Worm (Caenorhabditis elegans) whole organism, L4 larva: ENCODE results near the gene cest-6.
A peak's percentile ranks its signal among the peaks of the same experiment; 100 is the strongest.

ENCODE experiments used
- D1046.2 ChIP-seq: fragments of 200-800 bp; sonication (Bioruptor generic); IDR thresholded peaks from 2 replicates; pipeline ENCODE4 v1.3.6; 2022; ENCODE audit warnings: missing genetic modification characterization, missing compliant biosample characterization
- F26F4.8 ChIP-seq: fragments of 200-800 bp; sonication (Bioruptor generic); conservative IDR thresholded peaks from 2 replicates; pipeline ENCODE4 v1.3.6; 2022; ENCODE audit warnings: missing genetic modification characterization, missing compliant biosample characterization
- Y75B8A.6 ChIP-seq: fragments of 200-800 bp; sonication (Bioruptor generic); IDR thresholded peaks from 2 replicates; pipeline ENCODE4 v1.3.6; 2022; ENCODE audit warnings: missing genetic modification reagents, missing genetic modification characterization, missing compliant biosample characterization
- ZK337.2 ChIP-seq: fragments of 200-800 bp; sonication (Bioruptor generic); IDR thresholded peaks from 2 replicates; pipeline ENCODE4 v1.3.6; 2022; ENCODE audit warnings: missing genetic modification reagents, missing genetic modification characterization, missing compliant biosample characterization
- aly-2 ChIP-seq: sonication (generic microtip); optimal IDR thresholded peaks from 2 replicates; lab custom pipeline; 2018; ENCODE audit warnings: missing biosample characterization, missing genetic modification characterization
- ama-1 ChIP-seq: fragments of 150-350 bp; optimal IDR thresholded peaks from 2 replicates; lab custom pipeline; 2014; ENCODE audit warnings: inconsistent platforms, mixed read lengths
- attf-4 ChIP-seq: sonication (generic microtip); optimal IDR thresholded peaks from 3 replicates; lab custom pipeline; 2017; ENCODE audit warnings: missing biosample characterization, missing genetic modification characterization
- ceh-20 ChIP-seq: fragments of 200-800 bp; sonication (Bioruptor generic); IDR thresholded peaks from 2 replicates; pipeline ENCODE4 v1.3.6; 2022; ENCODE audit warnings: missing genetic modification reagents, missing genetic modification characterization, missing compliant biosample characterization
- ceh-28 ChIP-seq: fragments of 150-350 bp; optimal IDR thresholded peaks from 2 replicates; lab custom pipeline; 2014; ENCODE audit warnings: missing biosample characterization, missing genetic modification reagents, missing genetic modification characterization
- ceh-62 ChIP-seq: sonication (generic microtip); optimal IDR thresholded peaks from 2 replicates; lab custom pipeline; 2017; ENCODE audit warnings: missing biosample characterization, missing genetic modification characterization
- ceh-82 ChIP-seq: sonication (generic microtip); optimal IDR thresholded peaks from 2 replicates; lab custom pipeline; 2017; ENCODE audit warnings: missing biosample characterization, missing genetic modification characterization
- cey-2 ChIP-seq: sonication (generic microtip); optimal IDR thresholded peaks from 3 replicates; lab custom pipeline; 2017; ENCODE audit warnings: missing genetic modification characterization, mild to moderate bottlenecking, missing compliant biosample characterization, antibody characterized with exemption, borderline replicate concordance; ENCODE audit not compliant: insufficient read depth
- ctbp-1 ChIP-seq: fragments of 200-800 bp; sonication (Bioruptor generic); IDR thresholded peaks from 2 replicates; pipeline ENCODE4 v1.3.6; 2022; ENCODE audit warnings: missing genetic modification reagents, missing genetic modification characterization, missing compliant biosample characterization
- daf-12 ChIP-seq: fragments of 150-350 bp; optimal IDR thresholded peaks from 2 replicates; lab custom pipeline; 2014; ENCODE audit warnings: missing biosample characterization, missing genetic modification reagents, missing genetic modification characterization
- daf-8 ChIP-seq: fragments of 200-800 bp; sonication (Bioruptor generic); IDR thresholded peaks from 2 replicates; pipeline ENCODE4 v1.3.6; 2022; ENCODE audit warnings: missing genetic modification characterization, missing compliant biosample characterization
- dmd-6 ChIP-seq: fragments of 200-800 bp; sonication (Bioruptor generic); IDR thresholded peaks from 2 replicates; pipeline ENCODE4 v1.3.6; 2022; ENCODE audit warnings: missing genetic modification reagents, missing genetic modification characterization, missing compliant biosample characterization
- dmd-8 ChIP-seq: fragments of 200-800 bp; sonication (Bioruptor generic); IDR thresholded peaks from 2 replicates; pipeline ENCODE4 v1.3.6; 2022; ENCODE audit warnings: missing genetic modification characterization, missing compliant biosample characterization
- dpl-1 ChIP-seq: fragments of 150-350 bp; optimal IDR thresholded peaks from 2 replicates; lab custom pipeline; 2014; ENCODE audit warnings: missing biosample characterization, missing genetic modification reagents, missing genetic modification characterization
- egl-43 ChIP-seq: fragments of 200-800 bp; sonication (Bioruptor generic); IDR thresholded peaks from 2 replicates; pipeline ENCODE4 v1.3.6; 2022; ENCODE audit warnings: missing genetic modification reagents, missing genetic modification characterization, missing compliant biosample characterization
- hlh-30 ChIP-seq: sonication (generic microtip); optimal IDR thresholded peaks from 2 replicates; lab custom pipeline; 2017; ENCODE audit warnings: antibody characterized with exemption, mild to moderate bottlenecking, missing genetic modification characterization, missing compliant biosample characterization; ENCODE audit not compliant: insufficient read depth
- hmg-1.1 ChIP-seq: fragments of 200-800 bp; sonication (Bioruptor generic); IDR thresholded peaks from 2 replicates; pipeline ENCODE4 v1.3.6; 2022; ENCODE audit warnings: missing genetic modification reagents, missing genetic modification characterization, missing compliant biosample characterization
- jun-1 ChIP-seq: fragments of 150-350 bp; optimal IDR thresholded peaks from 2 replicates; lab custom pipeline; 2014; ENCODE audit warnings: missing biosample characterization, missing genetic modification reagents, missing genetic modification characterization
- lim-7 ChIP-seq: fragments of 200-800 bp; sonication (Bioruptor generic); IDR thresholded peaks from 2 replicates; pipeline ENCODE4 v1.3.6; 2022; ENCODE audit warnings: missing genetic modification characterization, missing compliant biosample characterization
- lin-1 ChIP-seq: fragments of 200-800 bp; sonication (Bioruptor generic); IDR thresholded peaks from 2 replicates; pipeline ENCODE4 v1.3.6; 2022; ENCODE audit warnings: missing genetic modification reagents, missing genetic modification characterization, missing compliant biosample characterization
- lin-13 ChIP-seq: fragments of 150-350 bp; optimal IDR thresholded peaks from 2 replicates; lab custom pipeline; 2014; ENCODE audit warnings: missing biosample characterization, missing genetic modification reagents, missing genetic modification characterization
- lin-38 ChIP-seq: fragments of 200-800 bp; sonication (Bioruptor generic); IDR thresholded peaks from 2 replicates; pipeline ENCODE4 v1.3.6; 2022; ENCODE audit warnings: missing genetic modification reagents, missing genetic modification characterization, missing compliant biosample characterization
- lin-39 ChIP-seq: fragments of 150-350 bp; optimal IDR thresholded peaks from 2 replicates; lab custom pipeline; 2014; ENCODE audit warnings: missing biosample characterization, missing genetic modification reagents, missing genetic modification characterization
- lir-3 ChIP-seq: sonication (generic microtip); optimal IDR thresholded peaks from 2 replicates; lab custom pipeline; 2016; ENCODE audit warnings: mild to moderate bottlenecking, missing genetic modification characterization, missing compliant biosample characterization
- lsy-2 ChIP-seq, 2 experiments: fragments of 150-350 bp in 1 of 2; sonication (generic microtip) in 1 of 2; optimal IDR thresholded peaks; 2 replicates each; lab custom pipeline; 2014 to 2017; ENCODE audit warnings: missing biosample characterization in 2 of 2, missing genetic modification characterization in 2 of 2
- madf-5 ChIP-seq, 2 experiments: fragments of 200-800 bp; sonication (Bioruptor generic); IDR thresholded peaks; 2 replicates each; pipeline ENCODE4 v1.3.6; 2022; ENCODE audit warnings: missing compliant biosample characterization in 2 of 2, missing genetic modification characterization in 2 of 2
- mdt-29 ChIP-seq: fragments of 200-800 bp; sonication (Bioruptor generic); IDR thresholded peaks from 2 replicates; pipeline ENCODE4 v1.3.6; 2022; ENCODE audit warnings: missing genetic modification reagents, missing genetic modification characterization, missing compliant biosample characterization
- mep-1 ChIP-seq: fragments of 150-350 bp; sonication (generic microtip); optimal IDR thresholded peaks from 3 replicates; lab custom pipeline; 2014; ENCODE audit warnings: missing biosample characterization, missing genetic modification characterization
- mxl-2 ChIP-seq: fragments of 200-800 bp; sonication (Bioruptor generic); conservative IDR thresholded peaks from 2 replicates; pipeline ENCODE4 v1.3.6; 2022; ENCODE audit warnings: missing genetic modification reagents, missing genetic modification characterization, missing compliant biosample characterization
- nhr-102 ChIP-seq: sonication (generic microtip); optimal IDR thresholded peaks from 2 replicates; lab custom pipeline; 2016; ENCODE audit warnings: mild to moderate bottlenecking, missing genetic modification characterization, moderate library complexity, missing compliant biosample characterization
- nhr-11 ChIP-seq: fragments of 150-350 bp; optimal IDR thresholded peaks from 2 replicates; lab custom pipeline; 2014; ENCODE audit warnings: missing biosample characterization, missing genetic modification characterization
- nhr-25 ChIP-seq: sonication (generic microtip); optimal IDR thresholded peaks from 2 replicates; lab custom pipeline; 2017; ENCODE audit warnings: missing genetic modification characterization, mild to moderate bottlenecking, missing compliant biosample characterization, antibody characterized with exemption, moderate library complexity, borderline replicate concordance; ENCODE audit not compliant: insufficient read depth
- nhr-41 ChIP-seq: fragments of 200-800 bp; sonication (Bioruptor generic); IDR thresholded peaks from 2 replicates; pipeline ENCODE4 v1.3.6; 2022; ENCODE audit warnings: missing genetic modification reagents, missing genetic modification characterization, missing compliant biosample characterization
- nhr-42 ChIP-seq: fragments of 200-800 bp; sonication (Bioruptor generic); IDR thresholded peaks from 2 replicates; pipeline ENCODE4 v1.3.6; 2022; ENCODE audit warnings: missing genetic modification characterization, missing compliant biosample characterization
- rbr-2 ChIP-seq: sonication (generic microtip); optimal IDR thresholded peaks from 2 replicates; lab custom pipeline; 2016; ENCODE audit warnings: missing genotype, missing genetic modification characterization, missing compliant biosample characterization
- saeg-2 ChIP-seq: fragments of 200-800 bp; sonication (Bioruptor generic); IDR thresholded peaks from 2 replicates; pipeline ENCODE4 v1.3.6; 2022; ENCODE audit warnings: missing genetic modification reagents, missing genetic modification characterization, missing compliant biosample characterization
- set-16 ChIP-seq: fragments of 200-800 bp; sonication (Bioruptor generic); IDR thresholded peaks from 2 replicates; pipeline ENCODE4 v1.3.6; 2022; ENCODE audit warnings: missing genetic modification reagents, missing genetic modification characterization, missing compliant biosample characterization
- skn-1 ChIP-seq: fragments of 150-350 bp; optimal IDR thresholded peaks from 2 replicates; lab custom pipeline; 2014; ENCODE audit warnings: missing biosample characterization, missing genetic modification characterization
- snpc-1.2 ChIP-seq: fragments of 200-800 bp; sonication (Bioruptor generic); IDR thresholded peaks from 2 replicates; pipeline ENCODE4 v1.3.6; 2022; ENCODE audit warnings: missing genetic modification reagents, missing genetic modification characterization, missing compliant biosample characterization
- spr-1 ChIP-seq: sonication (generic microtip); optimal IDR thresholded peaks from 2 replicates; lab custom pipeline; 2016; ENCODE audit warnings: mild to moderate bottlenecking, missing genetic modification characterization, missing compliant biosample characterization
- spr-3 ChIP-seq: fragments of 200-800 bp; sonication (Bioruptor generic); optimal IDR thresholded peaks from 2 replicates; lab custom pipeline; 2018; ENCODE audit warnings: mild to moderate bottlenecking, missing genetic modification characterization, missing compliant biosample characterization
- tag-97 ChIP-seq: fragments of 200-800 bp; sonication (Bioruptor generic); IDR thresholded peaks from 2 replicates; pipeline ENCODE4 v1.3.6; 2022; ENCODE audit warnings: missing genetic modification characterization, missing compliant biosample characterization
- unc-62 ChIP-seq, 3 experiments: fragments of 150-350 bp in 1 of 3; sonication (generic microtip); optimal IDR thresholded peaks in 2 of 3; peaks in 1 of 3; 1 replicate in 1 of 3; 2 replicates in 2 of 3; lab custom pipeline; 2014 to 2017; ENCODE audit warnings: missing biosample characterization in 3 of 3, missing genetic modification characterization in 3 of 3, missing genetic modification reagents in 3 of 3, missing genotype in 1 of 3
- zag-1 ChIP-seq: fragments of 150-350 bp; optimal IDR thresholded peaks from 2 replicates; lab custom pipeline; 2014; ENCODE audit warnings: missing biosample characterization, missing genetic modification characterization
- ztf-11 ChIP-seq: fragments of 150-350 bp; optimal IDR thresholded peaks from 2 replicates; lab custom pipeline; 2014; ENCODE audit warnings: missing biosample characterization, missing genetic modification characterization

The cest-6 gene

ce11 chrIV:6959483-6959882 lies 31.2 kb upstream of the cest-6 start:
- TF ChIP-seq tag-97 (no peak), lin-38 (GFP tag; lab: Robert Waterston, UW) (no peak), lsy-2 (tag; optimal IDR thresholded peaks at IDR 0.05; lab: Kevin White, UChicago) (peak in 1 of 2 experiments; percentile 9), ctbp-1 (GFP tag; lab: Robert Waterston, UW) (0 out of 2 replicates have a peak, but pooled peaks have one; percentile 29), nhr-11 (tag; lab: Kevin White, UChicago) (no peak)

ce11 chrIV:6958696-6959095 lies 30.4 kb upstream of the cest-6 start:
- TF ChIP-seq mxl-2 (GFP tag; lab: Robert Waterston, UW), result no peak
- TF ChIP-seq jun-1 (tag; lab: Kevin White, UChicago), result no peak
- TF ChIP-seq daf-8 (GFP tag; lab: Robert Waterston, UW), result no peak
- no peak for TF ChIP-seq nhr-42 (GFP tag; lab: Robert Waterston, UW)
- TF ChIP-seq F26F4.8, result no peak
- no peak for TF ChIP-seq dpl-1
- TF ChIP-seq aly-2 (tag; lab: Kevin White, UChicago), result no peak
- no peak; the same call in 1 of the 2 replicates for TF ChIP-seq set-16 (GFP tag; lab: Robert Waterston, UW)
- peak in 1 of 2 experiments; percentile 98 for TF ChIP-seq unc-62 (GFP tag; optimal IDR thresholded peaks at IDR 0.05 in 1 of 2; lab: Kevin White, UChicago)
- TF ChIP-seq unc-62 (tag; optimal IDR thresholded peaks at IDR 0.05; lab: Kevin White, UChicago), result no peak
- no peak for TF ChIP-seq ZK337.2 (GFP tag; lab: Robert Waterston, UW)
- TF ChIP-seq dmd-8 (GFP tag; lab: Robert Waterston, UW), result no peak
- TF ChIP-seq ceh-62 (tag; lab: Kevin White, UChicago), result no peak
- TF ChIP-seq spr-1 (tag; lab: Kevin White, UChicago), result no peak
- TF ChIP-seq lin-39 (tag; lab: Kevin White, UChicago), result no peak
- no peak for TF ChIP-seq lin-38 (GFP tag; lab: Robert Waterston, UW)
- TF ChIP-seq hmg-1.1 (GFP tag; lab: Robert Waterston, UW), result peak; percentile 54; the same call in 1 of the 2 replicates
- no peak for TF ChIP-seq attf-4
- TF ChIP-seq mdt-29 (GFP tag; lab: Robert Waterston, UW), result no peak
- no peak for TF ChIP-seq lim-7
- no peak for TF ChIP-seq dmd-6
- TF ChIP-seq rbr-2, result peak; percentile 43
- no peak for TF ChIP-seq spr-3 (GFP tag; lab: Kevin White, UChicago)
- no peak for TF ChIP-seq ama-1 (lab: Kevin White, UChicago)
- TF ChIP-seq D1046.2 (GFP tag; lab: Robert Waterston, UW), result no peak
- no peak for TF ChIP-seq lin-1 (GFP tag; lab: Robert Waterston, UW)
- no peak for TF ChIP-seq egl-43 (GFP tag; lab: Robert Waterston, UW)
- TF ChIP-seq daf-12 (tag; lab: Kevin White, UChicago), result no peak
- TF ChIP-seq madf-5 (GFP tag; IDR thresholded peaks at IDR 0.05; lab: Robert Waterston, UW), result no peak
- TF ChIP-seq Y75B8A.6 (GFP tag; lab: Robert Waterston, UW), result no peak
- no peak for TF ChIP-seq ztf-11
- no peak for TF ChIP-seq zag-1
- TF ChIP-seq nhr-102 (tag; lab: Kevin White, UChicago), result no peak
- TF ChIP-seq lin-13 (GFP tag; lab: Kevin White, UChicago), result no peak
- TF ChIP-seq cey-2 (tag; lab: Kevin White, UChicago), result no peak
- TF ChIP-seq nhr-25, result no peak
- no peak for TF ChIP-seq snpc-1.2
- TF ChIP-seq hlh-30 (tag; lab: Kevin White, UChicago), result peak; percentile 43
- TF ChIP-seq skn-1, result no peak
- TF ChIP-seq ctbp-1 (GFP tag; lab: Robert Waterston, UW), result 0 out of 2 replicates have a peak, but pooled peaks have one; percentile 7
- no peak for TF ChIP-seq saeg-2 (GFP tag; lab: Robert Waterston, UW)
- TF ChIP-seq lir-3 (tag; lab: Kevin White, UChicago), result no peak
- no peak for TF ChIP-seq nhr-41 (GFP tag; lab: Robert Waterston, UW)
- peak; percentile 54 for TF ChIP-seq ceh-28 (tag; lab: Kevin White, UChicago)
- peak; percentile 38 for TF ChIP-seq mep-1
- no peak for TF ChIP-seq ceh-82 (tag; lab: Kevin White, UChicago)
- TF ChIP-seq ceh-20 (GFP tag; lab: Robert Waterston, UW), result peak; percentile 64; the same call in 1 of the 2 replicates
